Fruit fly (Drosophila melanogaster): ENCODE measurements around the gene CG8312.
A peak's percentile ranks its signal among the peaks of the same experiment; 100 is the strongest.

CG8312 gene

dm6 chr3R:9591769-9592388 lies 770 bp downstream of the CG8312 start:
- no peak for TF ChIP-seq HLH106 (tag; optimal IDR thresholded peaks at IDR 0.05)
- TF ChIP-seq lola (GFP tag; optimal IDR thresholded peaks at IDR 0.05) = no peak

DNA sequence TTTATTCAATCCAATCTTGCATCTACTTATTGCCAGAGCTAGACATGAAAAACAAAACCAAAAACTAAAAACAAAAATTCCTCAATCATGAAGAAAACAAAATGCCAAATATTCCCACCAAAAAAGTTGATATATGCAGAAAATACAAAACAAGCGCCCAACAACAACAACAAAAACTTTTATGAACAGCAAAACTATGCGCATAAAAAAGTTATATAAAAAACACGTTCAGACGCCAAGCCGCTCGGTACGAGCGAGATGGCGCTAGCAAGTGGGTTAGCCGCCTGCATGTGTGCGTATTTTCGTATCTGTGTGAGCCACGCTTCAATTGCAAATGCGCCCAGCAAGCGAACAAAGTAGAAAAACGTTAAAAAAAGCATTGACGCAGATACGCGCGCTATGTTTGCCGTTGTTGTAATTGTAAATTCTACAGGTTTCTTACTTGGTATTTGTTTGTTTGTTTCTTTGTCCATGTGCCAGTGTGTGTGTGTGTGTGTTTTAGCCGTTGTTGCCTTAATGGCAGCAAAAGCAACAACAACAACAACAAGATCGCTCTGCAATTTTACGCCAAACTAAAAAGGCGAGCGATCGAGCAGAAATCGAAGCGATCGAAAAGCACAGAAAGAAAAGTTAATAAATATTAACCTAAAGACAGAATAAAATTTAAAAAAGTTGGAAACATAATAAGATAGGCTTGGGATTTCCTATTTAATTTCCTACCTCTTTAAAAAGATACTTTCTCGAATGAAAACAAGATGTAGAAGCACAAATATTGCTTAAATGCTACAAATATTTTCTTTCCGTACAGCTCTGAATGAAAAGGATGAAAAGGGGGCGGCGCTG lies 2.5 kb downstream of the CG8312 start:
- TF ChIP-seq tai (GFP tag; optimal IDR thresholded peaks at IDR 0.05) (no peak), Myc (optimal IDR thresholded peaks at IDR 0.05) (no peak), Dif (GFP tag; optimal IDR thresholded peaks at IDR 0.05; ENCODE audit: partially characterized antibody) (no peak), fru (GFP tag; optimal IDR thresholded peaks at IDR 0.05) (peak; percentile 12), foxo (GFP tag; optimal IDR thresholded peaks at IDR 0.05) (peak in 1 of 2 experiments; percentile 28), dl (GFP tag; optimal IDR thresholded peaks at IDR 0.05; ENCODE audit: insufficient read depth in 1 of 2, partially characterized antibody in 2 of 2) (no peak), Hr78 (GFP tag; optimal IDR thresholded peaks at IDR 0.05) (no peak), Hr83 (GFP tag; optimal IDR thresholded peaks at IDR 0.05; ENCODE audit: poor library complexity, severe bottlenecking) (no peak), pan (optimal IDR thresholded peaks at IDR 0.05) (no peak), woc (GFP tag; optimal IDR thresholded peaks at IDR 0.05) (no peak), brk (GFP tag; optimal IDR thresholded peaks at IDR 0.05) (no peak)

- no peak for TF ChIP-seq dl (GFP tag; optimal IDR thresholded peaks at IDR 0.05; ENCODE audit: insufficient read depth in 1 of 2, partially characterized antibody in 2 of 2)
- no peak for TF ChIP-seq Sp1 (GFP tag; optimal IDR thresholded peaks at IDR 0.05)
- TF ChIP-seq Vsx2 (GFP tag; optimal IDR thresholded peaks at IDR 0.05; ENCODE audit: partially characterized antibody) = no peak
- no peak for TF ChIP-seq dsf (GFP tag; optimal IDR thresholded peaks at IDR 0.05; ENCODE audit: borderline replicate concordance)
- no peak for TF ChIP-seq foxo (GFP tag; optimal IDR thresholded peaks at IDR 0.05)
- no peak for TF ChIP-seq Rel (GFP tag; optimal IDR thresholded peaks at IDR 0.05)
- TF ChIP-seq Rel (tag; optimal IDR thresholded peaks at IDR 0.05) = no peak
- TF ChIP-seq Dif (GFP tag; optimal IDR thresholded peaks at IDR 0.05; ENCODE audit: partially characterized antibody) = no peak
- TF ChIP-seq Dfd (GFP tag; optimal IDR thresholded peaks at IDR 0.05) = no peak
- no peak for TF ChIP-seq Hr83 (GFP tag; optimal IDR thresholded peaks at IDR 0.05; ENCODE audit: poor library complexity, severe bottlenecking)
- TF ChIP-seq N (GFP tag; optimal IDR thresholded peaks at IDR 0.05) = no peak
- no peak for TF ChIP-seq Hr78 (GFP tag; optimal IDR thresholded peaks at IDR 0.05)
- no peak for TF ChIP-seq CG32264 (GFP tag; optimal IDR thresholded peaks at IDR 0.05)
- no peak for TF ChIP-seq Mio (GFP tag; optimal IDR thresholded peaks at IDR 0.05)
- no peak for TF ChIP-seq usp (GFP tag; optimal IDR thresholded peaks at IDR 0.05)
- no peak for TF ChIP-seq CrebA (GFP tag; optimal IDR thresholded peaks at IDR 0.05; ENCODE audit: borderline replicate concordance)
- TF ChIP-seq psq (GFP tag; optimal IDR thresholded peaks at IDR 0.05) = no peak
- TF ChIP-seq sage (GFP tag; optimal IDR thresholded peaks at IDR 0.05) = no peak
- TF ChIP-seq dmrt93B (GFP tag; optimal IDR thresholded peaks at IDR 0.05) = no peak
- no peak for TF ChIP-seq ey (GFP tag; optimal IDR thresholded peaks at IDR 0.05)
Measured at dm6 chr3R:9594251-9594581, 3.1 kb downstream of the CG8312 start.

DNA sequence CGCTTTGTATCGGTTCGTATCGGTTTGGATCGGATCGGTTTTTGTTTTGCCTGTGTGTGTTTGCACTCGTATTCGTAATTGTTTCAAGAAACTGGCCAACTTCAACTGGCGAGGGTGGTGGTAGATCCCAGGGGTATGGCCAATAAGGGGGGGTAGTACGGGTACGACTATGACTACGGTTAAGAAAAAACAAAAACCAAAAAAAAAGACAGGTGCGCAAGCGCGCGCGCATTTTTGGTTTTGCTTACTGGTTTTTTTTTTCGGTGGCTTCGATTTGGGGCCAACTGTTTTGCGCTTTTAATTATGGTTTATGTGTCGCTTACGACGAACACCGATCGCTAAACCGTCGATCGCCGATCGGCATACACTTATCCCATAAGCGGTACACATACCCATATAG lies 3.7 kb downstream of the CG8312 start:
- TF ChIP-seq HLH106 (tag; optimal IDR thresholded peaks at IDR 0.05) (no peak), CG32264 (GFP tag; optimal IDR thresholded peaks at IDR 0.05) (no peak), CrebA (GFP tag; optimal IDR thresholded peaks at IDR 0.05; ENCODE audit: borderline replicate concordance) (no peak)

dm6 chr3R:9595681-9596357 lies 4.7 kb downstream of the CG8312 start:
- TF ChIP-seq foxo (GFP tag; optimal IDR thresholded peaks at IDR 0.05) (no peak), br (GFP tag; optimal IDR thresholded peaks at IDR 0.05) (no peak), h (GFP tag; optimal IDR thresholded peaks at IDR 0.05) (no peak), CrebA (GFP tag; optimal IDR thresholded peaks at IDR 0.05; ENCODE audit: borderline replicate concordance) (no peak), ey (GFP tag; optimal IDR thresholded peaks at IDR 0.05) (no peak), lola (GFP tag; optimal IDR thresholded peaks at IDR 0.05) (no peak), HLH106 (tag; optimal IDR thresholded peaks at IDR 0.05) (no peak), Myc (optimal IDR thresholded peaks at IDR 0.05) (no peak), woc (GFP tag; optimal IDR thresholded peaks at IDR 0.05) (no peak), CG9705 (GFP tag; optimal IDR thresholded peaks at IDR 0.05) (no peak), Rel (GFP tag; optimal IDR thresholded peaks at IDR 0.05) (no peak), Rel (tag; optimal IDR thresholded peaks at IDR 0.05) (no peak), OdsH (GFP tag; optimal IDR thresholded peaks at IDR 0.05) (no peak), Hr78 (GFP tag; optimal IDR thresholded peaks at IDR 0.05) (no peak), dsf (GFP tag; optimal IDR thresholded peaks at IDR 0.05; ENCODE audit: borderline replicate concordance) (no peak), Abd-B (GFP tag; optimal IDR thresholded peaks at IDR 0.05) (no peak), Dfd (GFP tag; optimal IDR thresholded peaks at IDR 0.05) (no peak), sv (GFP tag; optimal IDR thresholded peaks at IDR 0.05) (no peak), N (GFP tag; optimal IDR thresholded peaks at IDR 0.05) (no peak), tai (GFP tag; optimal IDR thresholded peaks at IDR 0.05) (no peak), Hr83 (GFP tag; optimal IDR thresholded peaks at IDR 0.05; ENCODE audit: poor library complexity, severe bottlenecking) (no peak)

Measured in whole organism, wandering third instar larva.